Worm (Caenorhabditis elegans): Measurements from ENCODE around the gene Y38E10A.34.

Gene Y38E10A.34

DNA sequence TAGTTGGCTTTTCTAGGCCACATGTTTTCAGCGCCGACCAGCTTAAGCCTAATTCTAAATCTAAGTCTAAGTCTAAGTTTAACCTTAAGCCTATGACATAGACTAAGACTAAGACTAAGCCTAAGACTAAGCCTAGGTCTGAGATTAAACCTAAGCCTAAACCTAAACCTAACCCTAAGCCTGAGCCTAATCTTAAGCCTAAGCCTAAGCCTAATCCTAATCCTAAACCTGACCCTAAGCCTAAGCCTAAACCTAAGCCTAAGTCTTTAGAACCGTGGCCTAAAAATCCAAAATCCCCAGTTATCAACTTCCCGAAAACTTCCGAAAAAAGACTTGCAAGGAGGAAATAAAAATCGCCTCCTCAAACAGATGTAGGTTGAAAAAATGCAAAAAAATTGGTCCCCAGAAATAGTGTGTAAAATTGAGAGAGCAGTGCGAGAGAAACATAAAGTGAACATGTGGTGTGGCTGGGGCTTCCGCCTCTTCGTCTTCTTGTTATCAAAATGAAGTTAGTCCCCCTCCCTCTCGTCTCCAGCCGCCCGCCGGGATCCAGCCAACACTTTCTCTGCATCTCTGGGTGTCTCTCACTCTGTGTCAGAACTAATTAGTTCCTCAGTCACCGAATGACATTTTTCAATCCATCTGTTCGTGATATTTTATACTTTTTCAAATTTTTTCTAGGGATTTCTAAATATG lies 28.8 kb downstream of the Y38E10A.34 start (continued):
- TF ChIP-seq C04F5.9 (tag; optimal IDR thresholded peaks at IDR 0.05) (no peak), lin-39 (tag; optimal IDR thresholded peaks at IDR 0.05) (no peak), lin-15B (tag; optimal IDR thresholded peaks at IDR 0.05) (no peak), ceh-63 (GFP tag; optimal IDR thresholded peaks at IDR 0.05) (no peak), lir-3 (tag; optimal IDR thresholded peaks at IDR 0.05; ENCODE audit: poor library complexity) (no peak), fkh-8 (tag; optimal IDR thresholded peaks at IDR 0.05) (peak; percentile 16), blmp-1 (tag; optimal IDR thresholded peaks at IDR 0.05) (no peak), pqm-1 (tag; optimal IDR thresholded peaks at IDR 0.05) (no peak), ceh-88 (GFP tag; IDR thresholded peaks at IDR 0.05) (no peak), dsc-1 (tag; optimal IDR thresholded peaks at IDR 0.05) (peak; percentile 95), rnt-1 (tag; optimal IDR thresholded peaks at IDR 0.05) (peak; percentile 68), isw-1 (GFP tag; IDR thresholded peaks at IDR 0.05) (no peak), hpl-2 (GFP tag; optimal IDR thresholded peaks at IDR 0.05) (no peak)

DNA sequence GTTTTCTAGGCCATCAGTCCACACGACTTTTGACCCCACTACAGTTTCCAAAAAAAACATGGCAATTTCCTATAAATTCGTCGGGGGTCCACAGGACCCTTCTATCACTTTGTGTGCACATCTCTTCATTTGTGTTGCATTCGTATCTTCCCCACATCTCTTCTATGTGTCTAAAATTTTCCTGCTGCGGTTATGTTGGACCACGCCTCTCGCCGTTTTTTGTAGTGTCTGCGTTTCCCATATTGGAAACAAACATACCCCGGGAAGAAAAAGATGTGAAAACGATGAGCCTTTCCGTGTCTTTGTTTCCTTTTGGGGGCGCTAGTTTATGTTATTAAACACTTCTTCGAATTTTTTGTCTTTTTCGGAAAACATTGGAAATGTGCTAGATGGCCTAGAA lies 30.9 kb downstream of the Y38E10A.34 start:
- TF ChIP-seq lin-14 (GFP tag; optimal IDR thresholded peaks at IDR 0.05): peak; percentile 49
- TF ChIP-seq ceh-88 (GFP tag; IDR thresholded peaks at IDR 0.05): no peak
- TF ChIP-seq egl-13 (tag; optimal IDR thresholded peaks at IDR 0.05): no peak

DNA sequence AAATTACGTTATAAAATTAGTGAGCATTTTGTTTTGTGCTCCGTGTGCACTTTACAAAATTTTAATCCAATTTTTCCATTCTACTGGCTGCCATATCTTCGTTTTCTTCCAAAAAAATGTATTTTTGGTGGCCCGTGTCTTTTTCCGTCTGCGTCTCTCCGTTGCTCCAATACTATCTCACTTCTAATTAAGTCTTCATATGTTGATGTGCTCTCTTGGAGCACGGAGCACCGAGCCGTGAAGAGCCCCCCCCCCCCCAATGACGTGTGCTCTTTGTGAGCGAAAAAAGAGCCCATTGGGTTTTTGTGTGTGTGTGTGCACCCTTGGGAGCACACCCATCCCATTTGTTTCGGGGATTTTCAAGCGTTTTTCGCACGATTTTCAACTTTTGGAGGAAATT lies 34.0 kb downstream of the Y38E10A.34 start:
- TF ChIP-seq fkh-8 (tag; optimal IDR thresholded peaks at IDR 0.05) (peak; percentile 9), dsc-1 (tag; optimal IDR thresholded peaks at IDR 0.05) (peak; percentile 67), lin-35 (GFP tag; optimal IDR thresholded peaks at IDR 0.05) (no peak), tbx-2 (tag; optimal IDR thresholded peaks at IDR 0.05) (peak; percentile 25), ceh-8 (GFP tag; optimal IDR thresholded peaks at IDR 0.05) (peak; percentile 44), irx-1 (tag; optimal IDR thresholded peaks at IDR 0.05) (no peak), lin-14 (GFP tag; optimal IDR thresholded peaks at IDR 0.05) (peak; percentile 74), efl-1 (optimal IDR thresholded peaks at IDR 0.05) (peak in 1 of 2 experiments; percentile 7), efl-1 (GFP tag; optimal IDR thresholded peaks at IDR 0.05 in 1 of 2) (peak in 1 of 2 experiments; percentile 74), nhr-71 (tag; optimal IDR thresholded peaks at IDR 0.05) (peak; percentile 4), aha-1 (tag; optimal IDR thresholded peaks at IDR 0.05) (no peak)

DNA sequence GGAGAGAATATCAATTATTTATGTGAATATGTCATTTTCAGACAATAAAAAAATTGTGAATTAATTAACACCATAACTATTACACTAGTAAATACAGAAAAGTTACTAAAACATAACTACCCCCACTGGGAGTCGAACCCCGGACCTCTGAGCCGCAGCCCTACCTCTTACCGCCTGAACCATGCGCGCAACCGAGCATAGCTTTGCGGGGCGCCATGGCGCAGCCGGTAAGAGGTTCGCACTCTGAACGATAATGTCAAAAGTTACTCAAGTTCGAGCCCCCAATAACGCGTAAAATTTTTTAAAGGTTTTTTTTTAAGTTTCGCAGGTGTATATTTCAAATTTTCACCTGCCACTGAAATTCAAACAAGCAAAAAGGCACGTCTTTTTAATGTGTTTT lies 35.1 kb downstream of the Y38E10A.34 start:
- TF ChIP-seq efl-1 (optimal IDR thresholded peaks at IDR 0.05) (no peak), efl-1 (GFP tag; optimal IDR thresholded peaks at IDR 0.05 in 1 of 2) (peak in 1 of 2 experiments; percentile 28), zag-1 (tag; optimal IDR thresholded peaks at IDR 0.05) (no peak), hpl-2 (GFP tag; optimal IDR thresholded peaks at IDR 0.05) (no peak), fkh-8 (tag; optimal IDR thresholded peaks at IDR 0.05) (peak; percentile 3)

DNA sequence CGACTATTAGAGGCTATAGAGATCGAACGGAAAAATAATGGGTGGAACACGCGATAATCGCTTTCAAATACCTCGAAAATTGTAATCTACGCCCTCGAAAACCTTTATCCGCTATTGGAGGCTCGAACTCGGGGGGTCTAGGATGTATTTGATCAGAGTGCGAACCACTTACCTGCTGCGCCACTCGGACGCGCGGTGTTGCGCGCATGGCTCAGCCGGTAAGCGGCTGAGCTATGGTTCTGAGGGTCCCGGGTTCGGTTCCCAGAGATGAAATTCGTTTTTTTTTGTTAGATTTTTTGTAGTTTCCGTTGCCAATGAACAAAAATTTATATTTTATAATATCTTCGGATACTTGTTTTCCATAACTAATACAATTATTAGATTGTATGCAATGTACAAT lies 37.2 kb downstream of the Y38E10A.34 start:
- TF ChIP-seq efl-1 (optimal IDR thresholded peaks at IDR 0.05) (no peak), efl-1 (GFP tag; optimal IDR thresholded peaks at IDR 0.05 in 1 of 2) (peak in 1 of 2 experiments; percentile 10), zip-4 (GFP tag; optimal IDR thresholded peaks at IDR 0.05) (no peak), ztf-11 (tag; optimal IDR thresholded peaks at IDR 0.05) (no peak), blmp-1 (tag; optimal IDR thresholded peaks at IDR 0.05) (no peak)

DNA sequence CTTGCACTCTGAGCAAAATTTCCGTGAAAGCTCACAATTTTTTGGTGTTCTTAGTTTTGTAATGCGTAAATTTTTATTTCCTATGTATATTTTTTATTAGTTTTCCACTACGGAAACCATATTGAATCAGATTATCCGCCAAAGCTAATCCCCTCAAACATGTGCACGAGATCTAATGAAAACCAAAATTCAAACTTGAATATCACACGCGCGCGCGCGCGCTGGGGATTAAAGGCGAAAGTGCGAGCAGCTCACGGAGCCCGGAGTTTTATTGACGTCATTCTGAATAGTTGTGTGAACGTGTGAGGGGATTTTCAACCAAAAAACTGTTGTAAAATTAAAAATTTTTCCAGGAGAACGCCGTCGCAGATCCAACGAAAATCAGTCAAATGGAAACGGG lies 37.9 kb downstream of the Y38E10A.34 start:
- TF ChIP-seq nhr-71 (tag; optimal IDR thresholded peaks at IDR 0.05) (peak; percentile 17), swsn-7 (tag; optimal IDR thresholded peaks at IDR 0.05) (peak; percentile 3), fkh-8 (tag; optimal IDR thresholded peaks at IDR 0.05) (peak; percentile 82), tbx-2 (tag; optimal IDR thresholded peaks at IDR 0.05) (no peak), pax-3 (tag; optimal IDR thresholded peaks at IDR 0.05) (peak; percentile 69), fkh-4 (tag; optimal IDR thresholded peaks at IDR 0.05; ENCODE audit: borderline replicate concordance) (peak; percentile 32), nhr-20 (tag; optimal IDR thresholded peaks at IDR 0.05) (peak; percentile 6), vab-15 (tag; optimal IDR thresholded peaks at IDR 0.05) (no peak), pqm-1 (tag; optimal IDR thresholded peaks at IDR 0.05) (no peak), egl-13 (tag; optimal IDR thresholded peaks at IDR 0.05) (peak; percentile 21), nhr-47 (tag; optimal IDR thresholded peaks at IDR 0.05) (peak; percentile 44), dsc-1 (tag; optimal IDR thresholded peaks at IDR 0.05) (peak; percentile 88)

Measured in whole organism, L1 larva.